Fruit fly (Drosophila melanogaster) whole organism, adult: Measurements from ENCODE around the gene CG31627.
A peak's percentile ranks its signal among the peaks of the same experiment; 100 is the strongest.

Experiments
- CG11617 ChIP-seq: fragments of 200-800 bp; sonication (Bioruptor generic); optimal IDR thresholded peaks from 2 replicates; lab custom pipeline; 2017; ENCODE audit warnings: mild to moderate bottlenecking, missing biosample characterization, missing genetic modification reagents, missing genetic modification characterization
- CG12768 ChIP-seq: fragments of 200-800 bp; sonication (Bioruptor generic); optimal IDR thresholded peaks from 2 replicates; lab custom pipeline; 2017; ENCODE audit warnings: missing biosample characterization, missing genetic modification characterization, mild to moderate bottlenecking, moderate library complexity, missing genetic modification reagents
- CG14711 ChIP-seq: fragments of 200-800 bp; sonication (Bioruptor generic); optimal IDR thresholded peaks from 2 replicates; lab custom pipeline; 2018; ENCODE audit warnings: missing biosample characterization, mild to moderate bottlenecking, missing genetic modification characterization, moderate library complexity
- CG1620 ChIP-seq: fragments of 200-800 bp; sonication (Bioruptor generic); optimal IDR thresholded peaks from 2 replicates; lab custom pipeline; 2016; ENCODE audit warnings: missing biosample characterization, missing genetic modification characterization
- CG33017 ChIP-seq: fragments of 200-800 bp; sonication (Bioruptor generic); optimal IDR thresholded peaks from 2 replicates; lab custom pipeline; 2018; ENCODE audit warnings: missing biosample characterization, mild to moderate bottlenecking, missing genetic modification characterization, moderate library complexity
- CG5204 ChIP-seq: fragments of 200-800 bp; sonication (Bioruptor generic); optimal IDR thresholded peaks from 2 replicates; lab custom pipeline; 2016; ENCODE audit warnings: missing biosample characterization, missing genetic modification characterization
- CG7045 ChIP-seq: fragments of 200-800 bp; sonication (Bioruptor generic); optimal IDR thresholded peaks from 2 replicates; lab custom pipeline; 2017; ENCODE audit warnings: missing biosample characterization, mild to moderate bottlenecking, missing genetic modification characterization
- CG7101 ChIP-seq: fragments of 200-800 bp; sonication (Bioruptor generic); optimal IDR thresholded peaks from 2 replicates; lab custom pipeline; 2018; ENCODE audit warnings: missing biosample characterization, mild to moderate bottlenecking, missing genetic modification characterization, moderate library complexity
- Clk ChIP-seq: fragments of 200-800 bp; sonication (Bioruptor generic); optimal IDR thresholded peaks from 2 replicates; lab custom pipeline; 2017; ENCODE audit warnings: missing biosample characterization, missing genetic modification characterization
- Crg-1 ChIP-seq: fragments of 200-800 bp; sonication (Bioruptor generic); optimal IDR thresholded peaks from 2 replicates; lab custom pipeline; 2016; ENCODE audit warnings: missing biosample characterization, missing genetic modification characterization
- Hr96 ChIP-seq: fragments of 200-800 bp; sonication (Bioruptor generic); optimal IDR thresholded peaks from 2 replicates; lab custom pipeline; 2016; ENCODE audit warnings: missing biosample characterization, missing genetic modification characterization
- Mnt ChIP-seq: fragments of 200-800 bp; sonication (Bioruptor generic); optimal IDR thresholded peaks from 2 replicates; lab custom pipeline; 2016; ENCODE audit warnings: missing biosample characterization, mild to moderate bottlenecking, missing genetic modification characterization
- bab1 ChIP-seq: fragments of 200-800 bp; sonication (Bioruptor generic); optimal IDR thresholded peaks from 3 replicates; lab custom pipeline; 2019; ENCODE audit warnings: missing biosample characterization, mild to moderate bottlenecking, missing genetic modification characterization, moderate library complexity
- cic ChIP-seq: fragments of 200-800 bp; sonication (Bioruptor generic); optimal IDR thresholded peaks from 2 replicates; lab custom pipeline; 2017; ENCODE audit warnings: missing biosample characterization, mild to moderate bottlenecking, missing genetic modification characterization, moderate library complexity
- cnc ChIP-seq, 2 experiments: fragments of >200 bp; optimal IDR thresholded peaks; 2 replicates each; lab custom pipeline; 2017
- kay ChIP-seq: fragments of 200-800 bp; sonication (Bioruptor generic); peaks from one replicate; lab custom pipeline; 2016; ENCODE audit warnings: missing biosample characterization, missing genetic modification characterization, borderline replicate concordance
- ovo ChIP-seq: fragments of 200-800 bp; sonication (Bioruptor generic); optimal IDR thresholded peaks from 2 replicates; lab custom pipeline; 2016; ENCODE audit warnings: missing biosample characterization, missing genetic modification characterization
- pad ChIP-seq: fragments of 200-800 bp; sonication (Bioruptor generic); optimal IDR thresholded peaks from 3 replicates; lab custom pipeline; 2017; ENCODE audit warnings: missing biosample characterization, missing genetic modification characterization, mild to moderate bottlenecking, moderate library complexity, missing genetic modification reagents
- tj ChIP-seq: fragments of 200-800 bp; sonication (Bioruptor generic); optimal IDR thresholded peaks from 3 replicates; lab custom pipeline; 2017; ENCODE audit warnings: missing biosample characterization, mild to moderate bottlenecking, missing genetic modification characterization, moderate library complexity
- toe ChIP-seq: fragments of 200-800 bp; sonication (Bioruptor generic); optimal IDR thresholded peaks from 2 replicates; lab custom pipeline; 2016; ENCODE audit warnings: missing biosample characterization, missing genetic modification characterization

The CG31627 gene

dm6 chr2L:21198633-21199264 is 25.7 kb downstream of the CG31627 start, which contains the start of gene Ret:
TSS of gene Ret (minus strand) at chr2L:21198762.
- TF ChIP-seq CG33017 (tag; lab: Kevin White, UChicago) (no peak), tj (GFP tag; lab: Kevin White, UChicago) (no peak), Mnt (no peak), cnc (optimal IDR thresholded peaks at IDR 0.05; lab: Kevin White, UChicago) (no peak), CG14711 (no peak), toe (GFP tag; lab: Kevin White, UChicago) (no peak), bab1 (GFP tag; lab: Kevin White, UChicago) (no peak), CG5204 (GFP tag; lab: Kevin White, UChicago) (no peak), Clk (no peak), CG12768 (no peak), CG7101 (tag; lab: Kevin White, UChicago) (no peak), Crg-1 (GFP tag; lab: Kevin White, UChicago) (no peak)

- TF ChIP-seq ovo (GFP tag; lab: Kevin White, UChicago) (no peak), bab1 (GFP tag; lab: Kevin White, UChicago) (no peak), toe (GFP tag; lab: Kevin White, UChicago) (no peak), CG33017 (tag; lab: Kevin White, UChicago) (no peak), Crg-1 (GFP tag; lab: Kevin White, UChicago) (no peak)
These were observed 27.3 kb downstream of the CG31627 start, which contains the start of gene CG31624 for dm6 chr2L:21200275-21200674. TSS of gene CG31624 (minus strand) at chr2L:21200375.

DNA sequence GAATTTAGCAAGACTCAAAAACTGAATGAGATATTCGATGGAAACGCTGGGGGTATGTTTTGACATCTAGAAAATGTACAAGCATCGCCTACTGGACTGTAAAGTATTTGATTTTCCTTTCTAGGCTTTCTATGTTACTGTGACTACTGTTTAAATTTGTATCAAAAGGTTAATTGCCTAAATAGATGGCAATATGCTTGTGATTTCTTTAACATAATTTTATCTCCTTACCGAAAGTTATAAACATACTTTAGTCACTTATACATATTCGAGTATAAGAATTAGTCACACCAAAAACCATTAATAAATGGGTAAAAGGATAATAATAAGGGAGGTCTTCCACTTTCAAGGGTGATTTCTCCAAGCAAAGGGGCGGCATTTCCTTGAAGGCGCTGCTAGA is 29.7 kb downstream of the CG31627 start, which contains the start of gene CG31988:
CG31988 (minus strand) TSS at position 101 of the 400 bp plus-strand sequence.
- TF ChIP-seq pad (GFP tag; lab: Kevin White, UChicago), result no peak
- no peak for TF ChIP-seq CG5204 (GFP tag; lab: Kevin White, UChicago)
- TF ChIP-seq kay (GFP tag; lab: Kevin White, UChicago), result no peak
- TF ChIP-seq CG1620 (GFP tag; lab: Kevin White, UChicago), result no peak
- no peak for TF ChIP-seq tj (GFP tag; lab: Kevin White, UChicago)
- no peak for TF ChIP-seq CG7045
- TF ChIP-seq CG33017 (tag; lab: Kevin White, UChicago), result no peak
- no peak for TF ChIP-seq CG11617 (GFP tag; lab: Kevin White, UChicago)
- no peak for TF ChIP-seq toe (GFP tag; lab: Kevin White, UChicago)

DNA sequence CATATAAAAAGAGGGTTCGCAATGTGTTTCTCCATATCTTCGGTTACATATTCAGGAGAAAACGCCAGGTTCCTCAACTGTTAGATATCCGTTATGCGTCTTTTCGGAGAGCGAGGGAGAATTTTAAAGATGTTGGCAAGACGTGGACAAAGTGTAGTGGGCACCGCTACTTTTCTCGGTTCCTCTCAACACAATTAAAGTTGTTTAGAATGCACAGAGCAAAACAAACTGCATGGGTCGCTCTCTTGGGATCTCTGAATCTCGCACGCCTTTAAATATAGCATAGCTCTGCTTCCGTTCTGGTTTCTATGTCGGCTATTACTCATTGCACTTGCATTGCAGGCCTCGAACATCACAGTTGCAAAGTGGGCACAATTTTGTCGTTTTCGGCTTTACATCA is 33.2 kb downstream of the CG31627 start, which contains the start of gene clumsy:
clumsy (plus strand) TSS at position 301 of the 400 bp plus-strand sequence.
- TF ChIP-seq CG7101 (tag; lab: Kevin White, UChicago) (no peak), CG12768 (no peak), pad (GFP tag; lab: Kevin White, UChicago) (peak; percentile 19), cnc (optimal IDR thresholded peaks at IDR 0.05; lab: Kevin White, UChicago) (no peak), kay (GFP tag; lab: Kevin White, UChicago) (no peak), ovo (GFP tag; lab: Kevin White, UChicago) (no peak), Hr96 (GFP tag; lab: Kevin White, UChicago) (no peak), CG14711 (no peak), CG5204 (GFP tag; lab: Kevin White, UChicago) (no peak)

dm6 chr2L:21214961-21215362 is 41.9 kb downstream of the CG31627 start:
- TF ChIP-seq pad (GFP tag; lab: Kevin White, UChicago), result peak; percentile 64
- TF ChIP-seq CG14711, result peak; percentile 25
- peak; percentile 9 for TF ChIP-seq ovo (GFP tag; lab: Kevin White, UChicago)
- no peak for TF ChIP-seq kay (GFP tag; lab: Kevin White, UChicago)
- TF ChIP-seq Mnt, result peak; percentile 55
- no peak for TF ChIP-seq CG7045
- peak; percentile 57 for TF ChIP-seq bab1 (GFP tag; lab: Kevin White, UChicago)
- TF ChIP-seq CG33017 (tag; lab: Kevin White, UChicago), result no peak
- TF ChIP-seq CG1620 (GFP tag; lab: Kevin White, UChicago), result peak; percentile 57
- no peak for TF ChIP-seq CG5204 (GFP tag; lab: Kevin White, UChicago)
- no peak for TF ChIP-seq toe (GFP tag; lab: Kevin White, UChicago)
- peak; percentile 3 for TF ChIP-seq cic (GFP tag; lab: Kevin White, UChicago)
- peak; percentile 66 for TF ChIP-seq tj (GFP tag; lab: Kevin White, UChicago)
- peak; percentile 69 for TF ChIP-seq Hr96 (GFP tag; lab: Kevin White, UChicago)
- TF ChIP-seq Clk, result no peak
- peak; percentile 30 for TF ChIP-seq CG7101 (tag; lab: Kevin White, UChicago)
- no peak for TF ChIP-seq CG11617 (GFP tag; lab: Kevin White, UChicago)
- TF ChIP-seq cnc (optimal IDR thresholded peaks at IDR 0.05; lab: Kevin White, UChicago), result no peak
- no peak for TF ChIP-seq CG12768
- peak; percentile 37 for TF ChIP-seq Crg-1 (GFP tag; lab: Kevin White, UChicago)

dm6 chr2L:21218240-21218911 is 45.4 kb downstream of the CG31627 start, which contains the start of gene CG8679:
TSS of gene CG8679 (minus strand) at chr2L:21218544.
- TF ChIP-seq ovo (GFP tag; lab: Kevin White, UChicago) (no peak), toe (GFP tag; lab: Kevin White, UChicago) (no peak), CG12768 (peak; percentile 6), Mnt (peak; percentile 69), kay (GFP tag; lab: Kevin White, UChicago) (no peak), CG1620 (GFP tag; lab: Kevin White, UChicago) (no peak), bab1 (GFP tag; lab: Kevin White, UChicago) (peak; percentile 27), CG33017 (tag; lab: Kevin White, UChicago) (no peak), CG11617 (GFP tag; lab: Kevin White, UChicago) (no peak), CG7101 (tag; lab: Kevin White, UChicago) (no peak), pad (GFP tag; lab: Kevin White, UChicago) (no peak), CG14711 (no peak), cnc (optimal IDR thresholded peaks at IDR 0.05; lab: Kevin White, UChicago) (no peak), tj (GFP tag; lab: Kevin White, UChicago) (no peak), Hr96 (GFP tag; lab: Kevin White, UChicago) (no peak), CG5204 (GFP tag; lab: Kevin White, UChicago) (no peak), Crg-1 (GFP tag; lab: Kevin White, UChicago) (no peak), Clk (no peak), CG7045 (no peak), cic (GFP tag; lab: Kevin White, UChicago) (peak; percentile 69)
